Fruit fly (Drosophila melanogaster) whole organism, embryonic: Measurements from ENCODE around the gene CG5892.

Source experiments
- Antp ChIP-seq: fragments of 200-800 bp; sonication (Bioruptor generic); optimal IDR thresholded peaks from 3 replicates; lab custom pipeline; 2016; ENCODE audit warnings: missing biosample characterization, missing genetic modification characterization
- Atf-2 ChIP-seq: fragments of 200-800 bp; sonication (Bioruptor generic); optimal IDR thresholded peaks from 2 replicates; lab custom pipeline; 2016; ENCODE audit warnings: missing biosample characterization, missing genetic modification characterization
- Bdp1 ChIP-seq: fragments of 200-800 bp; sonication (Bioruptor generic); optimal IDR thresholded peaks from 3 replicates; lab custom pipeline; 2016; ENCODE audit warnings: missing biosample characterization, missing genetic modification characterization
- BtbVII ChIP-seq: fragments of 200-800 bp; sonication (Bioruptor generic); optimal IDR thresholded peaks from 3 replicates; lab custom pipeline; 2017; ENCODE audit warnings: missing biosample characterization, mild to moderate bottlenecking, missing genetic modification characterization
- CG10209 ChIP-seq: fragments of 200-800 bp; sonication (Bioruptor generic); optimal IDR thresholded peaks from 3 replicates; lab custom pipeline; 2017; ENCODE audit warnings: missing biosample characterization, mild to moderate bottlenecking, missing genetic modification characterization, missing genetic modification reagents
- CG10543 ChIP-seq: fragments of 200-800 bp; sonication (Bioruptor generic); optimal IDR thresholded peaks from 3 replicates; lab custom pipeline; 2017; ENCODE audit warnings: missing biosample characterization, mild to moderate bottlenecking, missing genetic modification characterization, moderate library complexity
- CG12299 ChIP-seq: fragments of 200-800 bp; sonication (Bioruptor generic); optimal IDR thresholded peaks from 2 replicates; lab custom pipeline; 2018; ENCODE audit warnings: missing biosample characterization, mild to moderate bottlenecking, missing genetic modification characterization
- CG12942 ChIP-seq: fragments of 200-800 bp; sonication (Bioruptor generic); optimal IDR thresholded peaks from 3 replicates; lab custom pipeline; 2016; ENCODE audit warnings: missing biosample characterization, missing genetic modification characterization
- CG13123 ChIP-seq: fragments of 200-800 bp; sonication (Bioruptor generic); optimal IDR thresholded peaks from 2 replicates; lab custom pipeline; 2016; ENCODE audit warnings: missing biosample characterization, missing genetic modification characterization
- CG13775 ChIP-seq: fragments of 200-800 bp; sonication (Bioruptor generic); optimal IDR thresholded peaks from 3 replicates; lab custom pipeline; 2017; ENCODE audit warnings: missing biosample characterization, mild to moderate bottlenecking, missing genetic modification characterization
- CG14667 ChIP-seq: fragments of 200-800 bp; sonication (Bioruptor generic); IDR thresholded peaks from 2 replicates; pipeline ENCODE4 v1.3.6; 2022; ENCODE audit warnings: missing biosample characterization, missing genetic modification characterization
- CG1602 ChIP-seq: fragments of 200-800 bp; sonication (Bioruptor generic); optimal IDR thresholded peaks from 3 replicates; lab custom pipeline; 2016; ENCODE audit warnings: missing biosample characterization, missing genetic modification characterization
- CG16779 ChIP-seq: fragments of 200-800 bp; sonication (Bioruptor generic); IDR thresholded peaks from 2 replicates; pipeline ENCODE4 v1.3.6; 2022; ENCODE audit warnings: missing biosample characterization, missing genetic modification characterization
- CG16863 ChIP-seq: fragments of 200-800 bp; sonication (Bioruptor generic); optimal IDR thresholded peaks from 3 replicates; lab custom pipeline; 2016; ENCODE audit warnings: missing biosample characterization, missing genetic modification characterization
- CG2202 ChIP-seq: fragments of 200-800 bp; sonication (Bioruptor generic); optimal IDR thresholded peaks from 2 replicates; lab custom pipeline; 2018; ENCODE audit warnings: missing biosample characterization, mild to moderate bottlenecking, missing genetic modification characterization
- CG31441 ChIP-seq: fragments of 200-800 bp; sonication (Bioruptor generic); IDR thresholded peaks from 2 replicates; pipeline ENCODE4 v1.3.6; 2022; ENCODE audit warnings: missing biosample characterization, missing genetic modification characterization
- CG32772 ChIP-seq: fragments of 200-800 bp; sonication (Bioruptor generic); IDR thresholded peaks from 2 replicates; pipeline ENCODE4 v1.3.6; 2022; ENCODE audit warnings: missing biosample characterization, missing genetic modification characterization
- CG3281 ChIP-seq: fragments of 200-800 bp; sonication (Bioruptor generic); optimal IDR thresholded peaks from 3 replicates; lab custom pipeline; 2017; ENCODE audit warnings: missing biosample characterization, mild to moderate bottlenecking, missing genetic modification characterization
- CG4404 ChIP-seq: fragments of 200-800 bp; sonication (Bioruptor generic); IDR thresholded peaks from 2 replicates; pipeline ENCODE4 v1.3.6; 2022; ENCODE audit warnings: missing biosample characterization, missing genetic modification characterization
- CG7839 ChIP-seq: fragments of 200-800 bp; sonication (Bioruptor generic); optimal IDR thresholded peaks from 3 replicates; lab custom pipeline; 2018; ENCODE audit warnings: missing biosample characterization, mild to moderate bottlenecking, missing genetic modification characterization, moderate library complexity
- CG9215 ChIP-seq: fragments of 200-800 bp; sonication (Bioruptor generic); IDR thresholded peaks from 2 replicates; pipeline ENCODE4 v1.3.6; 2022; ENCODE audit warnings: missing biosample characterization, missing genetic modification characterization
- CG9437 ChIP-seq: fragments of 200-800 bp; sonication (Bioruptor generic); optimal IDR thresholded peaks from 2 replicates; lab custom pipeline; 2018; ENCODE audit warnings: missing biosample characterization, mild to moderate bottlenecking, missing genetic modification characterization
- CG9932 ChIP-seq: fragments of 200-800 bp; sonication (Bioruptor generic); IDR thresholded peaks from 2 replicates; pipeline ENCODE4 v1.3.6; 2022; ENCODE audit warnings: missing biosample characterization, missing genetic modification characterization
- Deaf1 ChIP-seq: fragments of 200-800 bp; optimal IDR thresholded peaks from 3 replicates; lab custom pipeline; 2019; ENCODE audit warnings: missing biosample characterization, mild to moderate bottlenecking, missing genetic modification characterization, moderate library complexity
- Dref ChIP-seq: fragments of 200-800 bp; sonication (Bioruptor generic); IDR thresholded peaks from 2 replicates; pipeline ENCODE4 v1.3.6; 2022; ENCODE audit warnings: missing biosample characterization, missing genetic modification characterization
- Ets65A ChIP-seq: fragments of 200-800 bp; sonication (Bioruptor generic); peaks from one replicate; lab custom pipeline; 2016; ENCODE audit warnings: missing biosample characterization, missing genetic modification characterization
- GATAe ChIP-seq: fragments of 200-800 bp; sonication (Bioruptor generic); conservative IDR thresholded peaks from 2 replicates; pipeline ENCODE4 v1.3.6; 2022; ENCODE audit warnings: missing biosample characterization, missing genetic modification characterization
- HLHmδ ChIP-seq: fragments of 200-800 bp; sonication (Bioruptor generic); optimal IDR thresholded peaks from 2 replicates; lab custom pipeline; 2018; ENCODE audit warnings: missing biosample characterization, mild to moderate bottlenecking, missing genetic modification characterization, moderate library complexity
- Hand ChIP-seq: fragments of 200-800 bp; sonication (Bioruptor generic); optimal IDR thresholded peaks from 2 replicates; lab custom pipeline; 2017; ENCODE audit warnings: mild to moderate bottlenecking, missing biosample characterization, missing genetic modification reagents, missing genetic modification characterization
- HmgD ChIP-seq: fragments of 200-800 bp; sonication (Bioruptor generic); optimal IDR thresholded peaks from 3 replicates; lab custom pipeline; 2016; ENCODE audit warnings: missing biosample characterization, missing genetic modification characterization
- Lhr ChIP-seq: fragments of 200-800 bp; sonication (Bioruptor generic); optimal IDR thresholded peaks from 3 replicates; lab custom pipeline; 2017; ENCODE audit warnings: mild to moderate bottlenecking, missing biosample characterization, missing genetic modification reagents, missing genetic modification characterization
- MESR4 ChIP-seq: fragments of 200-800 bp; sonication (Bioruptor generic); optimal IDR thresholded peaks from 2 replicates; lab custom pipeline; 2018; ENCODE audit warnings: missing biosample characterization, mild to moderate bottlenecking, missing genetic modification characterization, moderate library complexity
- Oaz ChIP-seq: fragments of 200-800 bp; sonication (Bioruptor generic); IDR thresholded peaks from 2 replicates; pipeline ENCODE4 v1.3.6; 2022; ENCODE audit warnings: missing biosample characterization, missing genetic modification characterization
- PHDP ChIP-seq: fragments of 200-800 bp; sonication (Bioruptor generic); optimal IDR thresholded peaks from 3 replicates; lab custom pipeline; 2018; ENCODE audit warnings: missing biosample characterization, mild to moderate bottlenecking, missing genetic modification characterization, moderate library complexity
- Sry-δ ChIP-seq: fragments of 200-800 bp; sonication (Bioruptor generic); optimal IDR thresholded peaks from 2 replicates; lab custom pipeline; 2016; ENCODE audit warnings: missing biosample characterization, missing genetic modification characterization
- ac ChIP-seq: fragments of 200-800 bp; sonication (Bioruptor generic); optimal IDR thresholded peaks from 3 replicates; lab custom pipeline; 2017; ENCODE audit warnings: missing biosample characterization, mild to moderate bottlenecking, missing genetic modification characterization
- bigmax ChIP-seq: fragments of 200-800 bp; sonication (Bioruptor generic); optimal IDR thresholded peaks from 2 replicates; lab custom pipeline; 2018; ENCODE audit warnings: missing biosample characterization, mild to moderate bottlenecking, missing genetic modification characterization
- da ChIP-seq: fragments of 200-800 bp; sonication (Bioruptor generic); optimal IDR thresholded peaks from 2 replicates; lab custom pipeline; 2016; ENCODE audit warnings: missing biosample characterization, missing genetic modification characterization
- disco-r ChIP-seq: fragments of 200-800 bp; sonication (Bioruptor generic); optimal IDR thresholded peaks from 2 replicates; lab custom pipeline; 2016; ENCODE audit warnings: missing biosample characterization, missing genetic modification characterization
- gcm ChIP-seq: fragments of 200-800 bp; sonication (Bioruptor generic); optimal IDR thresholded peaks from 2 replicates; lab custom pipeline; 2019; ENCODE audit warnings: missing biosample characterization, mild to moderate bottlenecking, missing genetic modification characterization, moderate library complexity
- h ChIP-seq: fragments of >200 bp; optimal IDR thresholded peaks from 2 replicates; lab custom pipeline; 2017
- hbn ChIP-seq: fragments of 200-800 bp; sonication (Bioruptor generic); IDR thresholded peaks from 2 replicates; pipeline ENCODE4 v1.3.6; 2022; ENCODE audit warnings: missing biosample characterization, missing genetic modification characterization; ENCODE audit not compliant: partially characterized antibody
- jigr1 ChIP-seq: fragments of 200-800 bp; sonication (Bioruptor generic); IDR thresholded peaks from 3 replicates; pipeline ENCODE4 v1.3.6; 2022; ENCODE audit warnings: missing biosample characterization, missing genetic modification characterization
- jumu ChIP-seq: fragments of 200-800 bp; sonication (Bioruptor generic); optimal IDR thresholded peaks from 3 replicates; lab custom pipeline; 2016; ENCODE audit warnings: missing biosample characterization, missing genetic modification characterization
- nom ChIP-seq: fragments of 200-800 bp; sonication (Bioruptor generic); optimal IDR thresholded peaks from 2 replicates; lab custom pipeline; 2017; ENCODE audit warnings: missing biosample characterization, missing genetic modification characterization, mild to moderate bottlenecking, moderate library complexity, missing genetic modification reagents
- peb ChIP-seq: fragments of 200-800 bp; sonication (Bioruptor generic); IDR thresholded peaks from 2 replicates; pipeline ENCODE4 v1.3.6; 2022; ENCODE audit warnings: missing biosample characterization, missing genetic modification characterization
- pfk ChIP-seq: fragments of 200-800 bp; sonication (Bioruptor generic); optimal IDR thresholded peaks from 2 replicates; lab custom pipeline; 2018; ENCODE audit warnings: missing biosample characterization, mild to moderate bottlenecking, missing genetic modification characterization, moderate library complexity
- repo ChIP-seq: fragments of 200-800 bp; sonication (Bioruptor generic); optimal IDR thresholded peaks from 2 replicates; lab custom pipeline; 2016; ENCODE audit warnings: missing biosample characterization, missing genetic modification characterization
- seq ChIP-seq: fragments of 200-800 bp; sonication (Bioruptor generic); IDR thresholded peaks from 2 replicates; pipeline ENCODE4 v1.3.6; 2022; ENCODE audit warnings: missing biosample characterization, missing genetic modification characterization
- shn ChIP-seq: fragments of 200-800 bp; sonication (Bioruptor generic); optimal IDR thresholded peaks from 3 replicates; lab custom pipeline; 2016; ENCODE audit warnings: missing biosample characterization, missing genetic modification characterization
- sr ChIP-seq: fragments of 200-800 bp; sonication (Bioruptor generic); IDR thresholded peaks from 3 replicates; pipeline ENCODE4 v1.3.6; 2022; ENCODE audit warnings: missing biosample characterization, missing genetic modification characterization
- stc ChIP-seq: fragments of 200-800 bp; sonication (Bioruptor generic); IDR thresholded peaks from 2 replicates; pipeline ENCODE4 v1.3.6; 2022; ENCODE audit warnings: missing biosample characterization, missing genetic modification characterization
- sug ChIP-seq: fragments of 200-800 bp; optimal IDR thresholded peaks from 2 replicates; lab custom pipeline; 2019; ENCODE audit warnings: missing biosample characterization, mild to moderate bottlenecking, missing genetic modification characterization, moderate library complexity

Gene CG5892

DNA sequence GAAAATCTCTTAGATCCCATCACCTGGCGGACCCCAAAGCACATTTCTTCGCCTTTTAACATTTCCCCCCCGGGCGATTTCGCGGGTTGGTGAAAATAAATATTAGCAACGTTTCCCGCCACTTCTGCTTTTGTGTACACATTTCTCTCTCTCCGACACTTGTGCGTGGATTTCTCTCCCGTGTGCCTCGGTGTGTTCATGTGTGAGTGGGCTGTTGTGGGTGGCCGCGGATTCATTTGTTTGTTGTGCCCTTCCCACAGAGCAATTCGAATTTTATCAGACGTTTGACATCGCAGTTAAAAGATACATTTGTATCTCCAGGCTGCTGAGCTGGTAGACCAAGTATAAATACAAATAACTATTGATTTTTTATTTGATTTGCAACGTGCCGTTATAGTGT is 18.2 kb upstream of the CG5892 start (continued):
- TF ChIP-seq Dref (GFP tag; lab: Robert Waterston, UW), result no peak
- no peak for TF ChIP-seq BtbVII (GFP tag; lab: Kevin White, UChicago)
- TF ChIP-seq sr, result peak; percentile 73
- TF ChIP-seq gcm (GFP tag; lab: Kevin White, UChicago), result peak; percentile 20
- no peak for TF ChIP-seq CG16863 (GFP tag; lab: Kevin White, UChicago)
- TF ChIP-seq disco-r (GFP tag; lab: Kevin White, UChicago), result no peak
- no peak for TF ChIP-seq Sry-δ (GFP tag; lab: Kevin White, UChicago)
- no peak for TF ChIP-seq Ets65A
- no peak for TF ChIP-seq jumu
- TF ChIP-seq CG14667 (GFP tag; lab: Robert Waterston, UW), result no peak
- TF ChIP-seq CG32772 (GFP tag; lab: Robert Waterston, UW), result no peak
- no peak for TF ChIP-seq Lhr (GFP tag; lab: Kevin White, UChicago)
- TF ChIP-seq Deaf1 (tag; lab: Kevin White, UChicago), result no peak
- no peak for TF ChIP-seq CG3281 (GFP tag; lab: Kevin White, UChicago)
- no peak for TF ChIP-seq h
- no peak for TF ChIP-seq MESR4 (GFP tag; lab: Kevin White, UChicago)
- no peak for TF ChIP-seq Bdp1 (GFP tag; lab: Kevin White, UChicago)
- TF ChIP-seq CG9437 (GFP tag; lab: Kevin White, UChicago), result no peak
- no peak for TF ChIP-seq CG13775
- no peak for TF ChIP-seq da
- TF ChIP-seq bigmax, result no peak
- TF ChIP-seq HmgD (GFP tag; lab: Kevin White, UChicago), result no peak
- no peak for TF ChIP-seq PHDP (tag; lab: Kevin White, UChicago)
- TF ChIP-seq ac, result no peak
- TF ChIP-seq Hand (GFP tag; lab: Kevin White, UChicago), result no peak
- TF ChIP-seq CG16779 (GFP tag; lab: Robert Waterston, UW), result peak; percentile 20; the same call in 1 of the 2 replicates
- no peak for TF ChIP-seq CG12942
- no peak for TF ChIP-seq CG10209 (GFP tag; lab: Kevin White, UChicago)
- TF ChIP-seq CG13123 (GFP tag; lab: Kevin White, UChicago), result no peak
- TF ChIP-seq sug, result no peak
- TF ChIP-seq Oaz (GFP tag; lab: Robert Waterston, UW), result no peak
- no peak for TF ChIP-seq repo (GFP tag; lab: Kevin White, UChicago)
- TF ChIP-seq CG2202, result no peak
- no peak for TF ChIP-seq seq (GFP tag; lab: Robert Waterston, UW)
- no peak for TF ChIP-seq hbn
- no peak for TF ChIP-seq nom (GFP tag; lab: Kevin White, UChicago)
- no peak for TF ChIP-seq CG10543 (GFP tag; lab: Kevin White, UChicago)
- no peak for TF ChIP-seq CG1602 (GFP tag; lab: Kevin White, UChicago)
- TF ChIP-seq stc (GFP tag; lab: Robert Waterston, UW), result 0 out of 2 replicates have a peak, but pooled peaks have one; percentile 22
- TF ChIP-seq CG12299, result no peak
- no peak for TF ChIP-seq shn (GFP tag; lab: Kevin White, UChicago)
- no peak for TF ChIP-seq jigr1 (GFP tag; lab: Robert Waterston, UW)
- no peak for TF ChIP-seq Atf-2 (GFP tag; lab: Kevin White, UChicago)
- TF ChIP-seq CG9215 (GFP tag; lab: Robert Waterston, UW), result no peak
- no peak for TF ChIP-seq CG7839
- peak; percentile 38; the same call in 1 of the 2 replicates for TF ChIP-seq CG9932 (GFP tag; lab: Robert Waterston, UW)
- no peak for TF ChIP-seq CG4404 (GFP tag; lab: Robert Waterston, UW)
- no peak for TF ChIP-seq HLHmδ (GFP tag; lab: Kevin White, UChicago)
- TF ChIP-seq Antp, result no peak
- TF ChIP-seq GATAe (GFP tag; lab: Robert Waterston, UW), result no peak
- no peak for TF ChIP-seq pfk (GFP tag; lab: Kevin White, UChicago)
- TF ChIP-seq CG31441 (GFP tag; lab: Robert Waterston, UW), result no peak
- TF ChIP-seq peb (GFP tag; lab: Robert Waterston, UW), result no peak
